Worm (Caenorhabditis elegans) whole organism, L4 larva: ENCODE data around the gene K03H1.13.

ENCODE experiments used
- F37D6.2 ChIP-seq: sonication (generic microtip); optimal IDR thresholded peaks from 2 replicates; lab custom pipeline; 2016; ENCODE audit warnings: mild to moderate bottlenecking, missing genetic modification characterization, missing compliant biosample characterization
- lin-39 ChIP-seq: fragments of 150-350 bp; optimal IDR thresholded peaks from 2 replicates; lab custom pipeline; 2014; ENCODE audit warnings: missing biosample characterization, missing genetic modification reagents, missing genetic modification characterization
- nhr-6 ChIP-seq: fragments of 150-350 bp; optimal IDR thresholded peaks from 2 replicates; lab custom pipeline; 2014; ENCODE audit warnings: missing biosample characterization, missing genetic modification characterization
- unc-62 ChIP-seq, 3 experiments: fragments of 150-350 bp in 1 of 3; sonication (generic microtip); optimal IDR thresholded peaks in 2 of 3; peaks in 1 of 3; 1 replicate in 1 of 3; 2 replicates in 2 of 3; lab custom pipeline; 2014 to 2017; ENCODE audit warnings: missing biosample characterization in 3 of 3, missing genetic modification characterization in 3 of 3, missing genetic modification reagents in 3 of 3, missing genotype in 1 of 3
- zag-1 ChIP-seq: fragments of 150-350 bp; optimal IDR thresholded peaks from 2 replicates; lab custom pipeline; 2014; ENCODE audit warnings: missing biosample characterization, missing genetic modification characterization

ce11 chrIII:9972192-9972811, 22.2 kb upstream of the K03H1.13 start:
- TF ChIP-seq nhr-6 (tag; lab: Kevin White, UChicago), result no peak
- no peak for TF ChIP-seq F37D6.2 (tag; lab: Kevin White, UChicago)
- TF ChIP-seq lin-39 (tag; lab: Kevin White, UChicago), result no peak
- no peak for TF ChIP-seq unc-62 (GFP tag; optimal IDR thresholded peaks at IDR 0.05 in 1 of 2; lab: Kevin White, UChicago)
- TF ChIP-seq unc-62 (tag; optimal IDR thresholded peaks at IDR 0.05; lab: Kevin White, UChicago), result no peak
- TF ChIP-seq zag-1 (tag; lab: Kevin White, UChicago), result no peak
